Worm (Caenorhabditis elegans) whole organism, L1 larva: ENCODE measurements around the gene srx-74.

Experiments used
- C04F5.9 ChIP-seq: sonication (generic microtip); optimal IDR thresholded peaks from 2 replicates; lab custom pipeline; 2016; ENCODE audit warnings: missing genetic modification characterization, missing compliant biosample characterization
- C34B4.2 ChIP-seq: sonication (generic microtip); optimal IDR thresholded peaks from 2 replicates; lab custom pipeline; 2017; ENCODE audit warnings: mild to moderate bottlenecking, missing genetic modification characterization, missing compliant biosample characterization
- Y116A8C.19 ChIP-seq: sonication (generic microtip); optimal IDR thresholded peaks from 2 replicates; lab custom pipeline; 2016; ENCODE audit warnings: missing compliant biosample characterization, missing genetic modification characterization, borderline replicate concordance
- alr-1 ChIP-seq: fragments of 200-800 bp; sonication (Bioruptor generic); optimal IDR thresholded peaks from 2 replicates; lab custom pipeline; 2018; ENCODE audit warnings: borderline replicate concordance, mild to moderate bottlenecking, missing genetic modification characterization, missing compliant biosample characterization
- ama-1 ChIP-seq: fragments of 150-350 bp; optimal IDR thresholded peaks from 2 replicates; lab custom pipeline; 2014
- blmp-1 ChIP-seq: fragments of 150-350 bp; optimal IDR thresholded peaks from 2 replicates; lab custom pipeline; 2014; ENCODE audit warnings: missing biosample characterization, missing genetic modification characterization
- ceh-63 ChIP-seq: fragments of 200-800 bp; sonication (Bioruptor generic); optimal IDR thresholded peaks from 2 replicates; lab custom pipeline; 2018; ENCODE audit warnings: mild to moderate bottlenecking, missing genetic modification characterization, missing compliant biosample characterization
- ceh-8 ChIP-seq: fragments of 200-800 bp; sonication (Bioruptor generic); optimal IDR thresholded peaks from 2 replicates; lab custom pipeline; 2018; ENCODE audit warnings: mild to moderate bottlenecking, missing genetic modification characterization, moderate library complexity, missing compliant biosample characterization
- ceh-88 ChIP-seq: fragments of 200-800 bp; sonication (Bioruptor generic); IDR thresholded peaks from 2 replicates; pipeline ENCODE4 v1.3.6; 2022; ENCODE audit warnings: missing genetic modification characterization, missing compliant biosample characterization
- dsc-1 ChIP-seq: sonication (generic microtip); optimal IDR thresholded peaks from 2 replicates; lab custom pipeline; 2016; ENCODE audit warnings: mild to moderate bottlenecking, missing genetic modification characterization, missing compliant biosample characterization
- efl-1 ChIP-seq, 4 experiments: fragments of 150-350 bp; optimal IDR thresholded peaks in 3 of 4; peaks in 1 of 4; 1 replicate in 1 of 4; 2 replicates in 3 of 4; lab custom pipeline; 2014; ENCODE audit warnings: missing biosample characterization in 2 of 4, missing genetic modification characterization in 2 of 4, missing genetic modification reagents in 2 of 4
- efl-3 ChIP-seq: fragments of 200-800 bp; sonication (Bioruptor generic); optimal IDR thresholded peaks from 2 replicates; lab custom pipeline; 2018; ENCODE audit warnings: mild to moderate bottlenecking, missing genetic modification characterization, missing compliant biosample characterization
- egl-27 ChIP-seq, 2 experiments: fragments of 150-350 bp in 1 of 2; sonication (generic microtip); optimal IDR thresholded peaks; 3 replicates each; lab custom pipeline; 2017 to 2018; ENCODE audit warnings: missing biosample characterization in 2 of 2, missing genetic modification characterization in 2 of 2, missing genetic modification reagents in 2 of 2
- elt-2 ChIP-seq: sonication (generic microtip); optimal IDR thresholded peaks from 2 replicates; lab custom pipeline; 2016; ENCODE audit warnings: missing genetic modification characterization, mild to moderate bottlenecking, inconsistent platforms, missing compliant biosample characterization, missing genetic modification reagents
- fkh-4 ChIP-seq: sonication (generic microtip); optimal IDR thresholded peaks from 2 replicates; lab custom pipeline; 2016; ENCODE audit warnings: missing compliant biosample characterization, missing genetic modification characterization, borderline replicate concordance
- fkh-8 ChIP-seq: sonication (generic microtip); optimal IDR thresholded peaks from 2 replicates; lab custom pipeline; 2016; ENCODE audit warnings: mild to moderate bottlenecking, missing genetic modification characterization, missing compliant biosample characterization
- fos-1 ChIP-seq: fragments of 150-350 bp; optimal IDR thresholded peaks from 2 replicates; lab custom pipeline; 2014; ENCODE audit warnings: missing biosample characterization, missing genetic modification characterization
- grh-1 ChIP-seq: fragments of 200-800 bp; sonication (Bioruptor generic); IDR thresholded peaks from 2 replicates; pipeline ENCODE4 v1.3.6; 2022; ENCODE audit warnings: missing genetic modification reagents, missing genetic modification characterization, missing compliant biosample characterization
- hlh-4 ChIP-seq: sonication (generic microtip); optimal IDR thresholded peaks from 2 replicates; lab custom pipeline; 2016; ENCODE audit warnings: mild to moderate bottlenecking, missing genetic modification characterization, missing compliant biosample characterization
- jun-1 ChIP-seq: fragments of 150-350 bp; optimal IDR thresholded peaks from 2 replicates; lab custom pipeline; 2014; ENCODE audit warnings: missing biosample characterization, missing genetic modification reagents, missing genetic modification characterization
- lsy-2 ChIP-seq, 2 experiments: fragments of 150-350 bp; optimal IDR thresholded peaks; 2 replicates each; lab custom pipeline; 2014; ENCODE audit warnings: missing biosample characterization in 2 of 2, missing genetic modification characterization in 2 of 2
- mep-1 ChIP-seq: fragments of 150-350 bp; optimal IDR thresholded peaks from 2 replicates; lab custom pipeline; 2014; ENCODE audit warnings: missing biosample characterization, missing genetic modification characterization
- nhr-19 ChIP-seq: fragments of 200-800 bp; sonication (Bioruptor generic); conservative IDR thresholded peaks from 2 replicates; pipeline ENCODE4 v1.3.6; 2022; ENCODE audit warnings: missing genetic modification characterization, missing compliant biosample characterization
- nhr-20 ChIP-seq: sonication (generic microtip); optimal IDR thresholded peaks from 2 replicates; lab custom pipeline; 2016; ENCODE audit warnings: mild to moderate bottlenecking, missing genetic modification characterization, missing compliant biosample characterization
- nhr-28 ChIP-seq: fragments of 150-350 bp; optimal IDR thresholded peaks from 2 replicates; lab custom pipeline; 2014; ENCODE audit warnings: missing biosample characterization, missing genetic modification characterization
- nhr-47 ChIP-seq: sonication (generic microtip); optimal IDR thresholded peaks from 2 replicates; lab custom pipeline; 2016; ENCODE audit warnings: mild to moderate bottlenecking, missing genetic modification characterization, moderate library complexity, missing compliant biosample characterization
- nhr-76 ChIP-seq: sonication (generic microtip); optimal IDR thresholded peaks from 2 replicates; lab custom pipeline; 2017; ENCODE audit warnings: missing biosample characterization, missing genetic modification characterization
- nhr-84 ChIP-seq: sonication (generic microtip); optimal IDR thresholded peaks from 2 replicates; lab custom pipeline; 2017; ENCODE audit warnings: missing biosample characterization, missing genetic modification characterization
- pag-3 ChIP-seq: sonication (generic microtip); optimal IDR thresholded peaks from 2 replicates; lab custom pipeline; 2017; ENCODE audit warnings: missing genetic modification characterization, mild to moderate bottlenecking, missing compliant biosample characterization, antibody characterized with exemption, borderline replicate concordance; ENCODE audit not compliant: insufficient read depth
- pax-3 ChIP-seq: fragments of 200-800 bp; sonication (Bioruptor generic); optimal IDR thresholded peaks from 2 replicates; lab custom pipeline; 2018; ENCODE audit warnings: mild to moderate bottlenecking, missing genetic modification characterization, moderate library complexity, missing compliant biosample characterization
- pqm-1 ChIP-seq: sonication (generic microtip); optimal IDR thresholded peaks from 3 replicates; lab custom pipeline; 2017; ENCODE audit warnings: missing biosample characterization, missing genetic modification characterization
- skn-1 ChIP-seq: fragments of 150-350 bp; optimal IDR thresholded peaks from 2 replicates; lab custom pipeline; 2014; ENCODE audit warnings: missing biosample characterization, missing genetic modification characterization
- snpc-4 ChIP-seq: fragments of 150-350 bp; optimal IDR thresholded peaks from 2 replicates; lab custom pipeline; 2014; ENCODE audit warnings: missing biosample characterization, missing genetic modification characterization
- snu-23 ChIP-seq: sonication (generic microtip); optimal IDR thresholded peaks from 2 replicates; lab custom pipeline; 2016; ENCODE audit warnings: missing genetic modification characterization, missing compliant biosample characterization
- sox-4 ChIP-seq: sonication (generic microtip); optimal IDR thresholded peaks from 2 replicates; lab custom pipeline; 2016; ENCODE audit warnings: missing genetic modification characterization, missing compliant biosample characterization
- sptf-1 ChIP-seq: fragments of 150-350 bp; optimal IDR thresholded peaks from 2 replicates; lab custom pipeline; 2014; ENCODE audit warnings: missing biosample characterization, missing genetic modification characterization
- unc-30 ChIP-seq: sonication (generic microtip); optimal IDR thresholded peaks from 2 replicates; lab custom pipeline; 2017; ENCODE audit warnings: missing biosample characterization, missing genetic modification characterization
- unc-98 ChIP-seq: fragments of 200-800 bp; sonication (Bioruptor generic); IDR thresholded peaks from 2 replicates; pipeline ENCODE4 v1.3.6; 2022; ENCODE audit warnings: missing genetic modification characterization, missing compliant biosample characterization
- zag-1 ChIP-seq: fragments of 150-350 bp; optimal IDR thresholded peaks from 2 replicates; lab custom pipeline; 2014; ENCODE audit warnings: missing biosample characterization, missing genetic modification characterization

The srx-74 gene

ce11 chrV:4686680-4687470 is 24.6 kb upstream of the srx-74 start, which contains the start of gene taf-10 (continued):
- TF ChIP-seq Y116A8C.19 (tag; lab: Kevin White, UChicago) (no peak), nhr-20 (tag; lab: Kevin White, UChicago) (peak; percentile 62), sox-4 (tag; lab: Kevin White, UChicago) (no peak), skn-1 (tag; lab: Kevin White, UChicago) (peak; percentile 72), nhr-28 (tag; lab: Kevin White, UChicago) (no peak), nhr-84 (tag; lab: Kevin White, UChicago) (no peak), ceh-63 (GFP tag; lab: Kevin White, UChicago) (no peak), pqm-1 (tag; lab: Kevin White, UChicago) (no peak), unc-30 (tag; lab: Kevin White, UChicago) (no peak), ceh-88 (GFP tag; lab: Robert Waterston, UW) (no peak), snpc-4 (tag; lab: Kevin White, UChicago) (peak; percentile 40), sptf-1 (tag; lab: Kevin White, UChicago) (no peak), nhr-47 (tag; lab: Kevin White, UChicago) (peak; percentile 66), blmp-1 (peak; percentile 15), mep-1 (tag; lab: Kevin White, UChicago) (peak; percentile 47), pag-3 (tag; lab: Kevin White, UChicago) (peak; percentile 7), unc-98 (no peak), lsy-2 (tag; optimal IDR thresholded peaks at IDR 0.05; lab: Kevin White, UChicago) (peak; percentile 59 to 69), nhr-19 (GFP tag; lab: Robert Waterston, UW) (peak; percentile 52), fkh-4 (tag; lab: Kevin White, UChicago) (no peak), snu-23 (peak; percentile 67), efl-3 (no peak), C04F5.9 (tag; lab: Kevin White, UChicago) (no peak), hlh-4 (tag; lab: Kevin White, UChicago) (no peak), ama-1 (lab: Kevin White, UChicago) (no peak), grh-1 (peak; percentile 51), elt-2 (peak; percentile 16), jun-1 (tag; lab: Kevin White, UChicago) (no peak), egl-27 (tag; optimal IDR thresholded peaks at IDR 0.05; lab: Kevin White, UChicago) (no peak), efl-1 (optimal IDR thresholded peaks at IDR 0.05; lab: Kevin White, UChicago) (peak; percentile 55 to 61), efl-1 (GFP tag; optimal IDR thresholded peaks at IDR 0.05 in 1 of 2; lab: Kevin White, UChicago) (peak; percentile 51 to 96), C34B4.2 (tag; lab: Kevin White, UChicago) (no peak), zag-1 (tag; lab: Kevin White, UChicago) (no peak), fos-1 (tag; lab: Kevin White, UChicago) (no peak)

ce11 chrV:4684137-4684536 is 21.8 kb upstream of the srx-74 start:
- TF ChIP-seq nhr-84 (tag; lab: Kevin White, UChicago), result no peak
- TF ChIP-seq elt-2, result no peak
- TF ChIP-seq ceh-8, result no peak
- TF ChIP-seq nhr-76, result no peak
- no peak for TF ChIP-seq sptf-1 (tag; lab: Kevin White, UChicago)

ce11 chrV:4681670-4682069 is 19.4 kb upstream of the srx-74 start, which contains the start of gene K03B4.4:
TSS of gene K03B4.4 (plus strand) at chrV:4681970.
- TF ChIP-seq pax-3 (tag; lab: Kevin White, UChicago) (peak; percentile 39), alr-1 (tag; lab: Kevin White, UChicago) (no peak), dsc-1 (tag; lab: Kevin White, UChicago) (peak; percentile 27), fkh-8 (tag; lab: Kevin White, UChicago) (peak; percentile 15), unc-98 (no peak)
- TF ChIP-seq, all 84 proteins: peak for 3
